Fruit fly (Drosophila melanogaster) whole organism, embryonic: ENCODE data around the gene 5-HT2B.
A peak's percentile ranks its signal among the peaks of the same experiment; 100 is the strongest.

ENCODE experiments used
- Asciz ChIP-seq: fragments of 200-800 bp; sonication (Bioruptor generic); optimal IDR thresholded peaks from 2 replicates; lab custom pipeline; 2017; ENCODE audit warnings: missing biosample characterization, mild to moderate bottlenecking, missing genetic modification characterization, missing genetic modification reagents
- Bdp1 ChIP-seq: fragments of 200-800 bp; sonication (Bioruptor generic); optimal IDR thresholded peaks from 3 replicates; lab custom pipeline; 2016; ENCODE audit warnings: missing biosample characterization, missing genetic modification characterization
- BtbVII ChIP-seq: fragments of 200-800 bp; sonication (Bioruptor generic); optimal IDR thresholded peaks from 3 replicates; lab custom pipeline; 2017; ENCODE audit warnings: missing biosample characterization, mild to moderate bottlenecking, missing genetic modification characterization
- CG1024 ChIP-seq: fragments of 200-800 bp; sonication (Bioruptor generic); IDR thresholded peaks from 2 replicates; pipeline ENCODE4 v1.3.6; 2022; ENCODE audit warnings: missing biosample characterization, missing genetic modification characterization
- CG11695 ChIP-seq: fragments of 200-800 bp; sonication (Bioruptor generic); IDR thresholded peaks from 3 replicates; pipeline ENCODE4 v1.3.6; 2022; ENCODE audit warnings: missing biosample characterization, missing genetic modification characterization
- CG12236 ChIP-seq: fragments of 200-800 bp; sonication (Bioruptor generic); optimal IDR thresholded peaks from 2 replicates; lab custom pipeline; 2016; ENCODE audit warnings: missing biosample characterization, missing genetic modification characterization
- CG12659 ChIP-seq: fragments of 200-800 bp; sonication (Bioruptor generic); optimal IDR thresholded peaks from 3 replicates; lab custom pipeline; 2017; ENCODE audit warnings: mild to moderate bottlenecking, missing biosample characterization, missing genetic modification reagents, missing genetic modification characterization
- CG12769 ChIP-seq: fragments of 200-800 bp; sonication (Bioruptor generic); optimal IDR thresholded peaks from 2 replicates; lab custom pipeline; 2019; ENCODE audit warnings: missing biosample characterization, mild to moderate bottlenecking, missing genetic modification characterization, moderate library complexity
- CG15601 ChIP-seq: fragments of 200-800 bp; sonication (Bioruptor generic); optimal IDR thresholded peaks from 3 replicates; lab custom pipeline; 2019; ENCODE audit warnings: missing biosample characterization, mild to moderate bottlenecking, missing genetic modification characterization, moderate library complexity
- CG17328 ChIP-seq: fragments of 200-800 bp; sonication (Bioruptor generic); IDR thresholded peaks from 2 replicates; pipeline ENCODE4 v1.3.6; 2022; ENCODE audit warnings: missing biosample characterization, missing genetic modification characterization
- CG17361 ChIP-seq: fragments of 200-800 bp; sonication (Bioruptor generic); IDR thresholded peaks from 3 replicates; pipeline ENCODE4 v1.3.6; 2022; ENCODE audit warnings: missing biosample characterization, missing genetic modification characterization
- CG17568 ChIP-seq: fragments of 200-800 bp; sonication (Bioruptor generic); optimal IDR thresholded peaks from 2 replicates; lab custom pipeline; 2018; ENCODE audit warnings: missing biosample characterization, mild to moderate bottlenecking, missing genetic modification characterization, moderate library complexity
- CG2129 ChIP-seq: fragments of 200-800 bp; sonication (Bioruptor generic); IDR thresholded peaks from 2 replicates; pipeline ENCODE4 v1.3.6; 2022; ENCODE audit warnings: missing biosample characterization, missing genetic modification characterization; ENCODE audit not compliant: partially characterized antibody
- CG30020 ChIP-seq: fragments of 200-800 bp; optimal IDR thresholded peaks from 2 replicates; lab custom pipeline; 2019; ENCODE audit warnings: missing biosample characterization, mild to moderate bottlenecking, missing genetic modification characterization, moderate library complexity
- CG32532 ChIP-seq: fragments of 200-800 bp; sonication (Bioruptor generic); IDR thresholded peaks from 2 replicates; pipeline ENCODE4 v1.3.6; 2022; ENCODE audit warnings: missing biosample characterization, missing genetic modification characterization
- CG4282 ChIP-seq: fragments of 200-800 bp; sonication (Bioruptor generic); optimal IDR thresholded peaks from 2 replicates; lab custom pipeline; 2016; ENCODE audit warnings: missing biosample characterization, missing genetic modification characterization
- CG43689 ChIP-seq: fragments of 200-800 bp; sonication (Bioruptor generic); IDR thresholded peaks from 2 replicates; pipeline ENCODE4 v1.3.6; 2022; ENCODE audit warnings: missing biosample characterization, missing genetic modification characterization
- CG7839 ChIP-seq: fragments of 200-800 bp; sonication (Bioruptor generic); optimal IDR thresholded peaks from 3 replicates; lab custom pipeline; 2018; ENCODE audit warnings: missing biosample characterization, mild to moderate bottlenecking, missing genetic modification characterization, moderate library complexity
- CG9437 ChIP-seq: fragments of 200-800 bp; sonication (Bioruptor generic); optimal IDR thresholded peaks from 2 replicates; lab custom pipeline; 2018; ENCODE audit warnings: missing biosample characterization, mild to moderate bottlenecking, missing genetic modification characterization
- CHES-1-like ChIP-seq: fragments of 200-800 bp; sonication (Bioruptor generic); optimal IDR thresholded peaks from 2 replicates; lab custom pipeline; 2016; ENCODE audit warnings: missing biosample characterization, missing genetic modification characterization
- Dll ChIP-seq: fragments of 200-800 bp; sonication (Bioruptor generic); IDR thresholded peaks from 4 replicates; pipeline ENCODE4 v1.3.6; 2022; ENCODE audit warnings: missing biosample characterization, missing genetic modification characterization; ENCODE audit not compliant: partially characterized antibody
- HLH4C ChIP-seq: fragments of 200-800 bp; sonication (Bioruptor generic); IDR thresholded peaks from 3 replicates; pipeline ENCODE4 v1.3.6; 2022; ENCODE audit warnings: missing biosample characterization, missing genetic modification characterization; ENCODE audit not compliant: partially characterized antibody
- Hr3 ChIP-seq: fragments of 200-800 bp; sonication (Bioruptor generic); optimal IDR thresholded peaks from 3 replicates; lab custom pipeline; 2016; ENCODE audit warnings: missing biosample characterization, missing genetic modification characterization
- Meics ChIP-seq: fragments of 200-800 bp; sonication (Bioruptor generic); optimal IDR thresholded peaks from 2 replicates; lab custom pipeline; 2017; ENCODE audit warnings: missing biosample characterization, mild to moderate bottlenecking, missing genetic modification characterization
- NK7.1 ChIP-seq: fragments of 200-800 bp; sonication (Bioruptor generic); optimal IDR thresholded peaks from 3 replicates; lab custom pipeline; 2016; ENCODE audit warnings: missing biosample characterization, missing genetic modification characterization
- Nf-YC ChIP-seq: fragments of 200-800 bp; optimal IDR thresholded peaks from 3 replicates; lab custom pipeline; 2019; ENCODE audit warnings: missing biosample characterization, mild to moderate bottlenecking, missing genetic modification characterization, moderate library complexity
- Optix ChIP-seq: fragments of 200-800 bp; sonication (Bioruptor generic); IDR thresholded peaks from 3 replicates; pipeline ENCODE4 v1.3.6; 2022; ENCODE audit warnings: missing biosample characterization, missing genetic modification characterization
- Ravus ChIP-seq: fragments of 200-800 bp; sonication (Bioruptor generic); IDR thresholded peaks from 2 replicates; pipeline ENCODE4 v1.3.6; 2022; ENCODE audit warnings: missing biosample characterization, missing genetic modification characterization
- Sry-β ChIP-seq: fragments of 200-800 bp; sonication (Bioruptor generic); optimal IDR thresholded peaks from 2 replicates; lab custom pipeline; 2018; ENCODE audit warnings: missing biosample characterization, mild to moderate bottlenecking, missing genetic modification characterization, moderate library complexity
- Tbp ChIP-seq: fragments of >200 bp; optimal IDR thresholded peaks from 2 replicates; lab custom pipeline; 2018; ENCODE audit warnings: missing biosample characterization, missing genetic modification characterization
- Usf ChIP-seq: fragments of 200-800 bp; sonication (Bioruptor generic); optimal IDR thresholded peaks from 2 replicates; lab custom pipeline; 2017; ENCODE audit warnings: missing genotype, missing biosample characterization, missing genetic modification characterization
- bcd ChIP-seq: fragments of 200-800 bp; sonication (Bioruptor generic); optimal IDR thresholded peaks from 2 replicates; lab custom pipeline; 2017; ENCODE audit warnings: missing biosample characterization, mild to moderate bottlenecking, missing genetic modification characterization
- chm ChIP-seq: fragments of 200-800 bp; sonication (Bioruptor generic); IDR thresholded peaks from 2 replicates; pipeline ENCODE4 v1.3.6; 2022; ENCODE audit warnings: missing biosample characterization, missing genetic modification characterization
- crc ChIP-seq: fragments of 200-800 bp; sonication (Bioruptor generic); optimal IDR thresholded peaks from 2 replicates; lab custom pipeline; 2016; ENCODE audit warnings: missing biosample characterization, missing genetic modification characterization
- cwo ChIP-seq: fragments of 200-800 bp; sonication (Bioruptor generic); optimal IDR thresholded peaks from 3 replicates; lab custom pipeline; 2017; ENCODE audit warnings: missing biosample characterization, missing genetic modification characterization, mild to moderate bottlenecking, moderate library complexity, missing genetic modification reagents
- h ChIP-seq: fragments of >200 bp; optimal IDR thresholded peaks from 2 replicates; lab custom pipeline; 2017
- hkb ChIP-seq, 2 experiments: fragments of 200-800 bp in 1 of 2; fragments of >200 bp in 1 of 2; sonication (Bioruptor generic) in 1 of 2; IDR thresholded peaks in 1 of 2; optimal IDR thresholded peaks in 1 of 2; 2 replicates each; pipeline versions ENCODE4 v1.3.6 to Lab custom; 2017 to 2022; ENCODE audit warnings: missing biosample characterization in 1 of 2, missing genetic modification characterization in 1 of 2
- ind ChIP-seq: fragments of 200-800 bp; sonication (Bioruptor generic); optimal IDR thresholded peaks from 3 replicates; lab custom pipeline; 2016; ENCODE audit warnings: missing biosample characterization, missing genetic modification characterization
- luna ChIP-seq: fragments of 200-800 bp; sonication (Bioruptor generic); optimal IDR thresholded peaks from 2 replicates; lab custom pipeline; 2016; ENCODE audit warnings: missing biosample characterization, missing genetic modification characterization
- mirr ChIP-seq: fragments of 200-800 bp; sonication (Bioruptor generic); optimal IDR thresholded peaks from 3 replicates; lab custom pipeline; 2018; ENCODE audit warnings: missing biosample characterization, mild to moderate bottlenecking, missing genetic modification characterization
- odd ChIP-seq: fragments of 200-800 bp; sonication (Bioruptor generic); optimal IDR thresholded peaks from 2 replicates; lab custom pipeline; 2017; ENCODE audit warnings: missing biosample characterization, mild to moderate bottlenecking, missing genetic modification characterization
- onecut ChIP-seq: fragments of 200-800 bp; sonication (Bioruptor generic); IDR thresholded peaks from 2 replicates; pipeline ENCODE4 v1.3.6; 2022; ENCODE audit warnings: missing biosample characterization, missing genetic modification characterization
- pb ChIP-seq: fragments of 200-800 bp; sonication (Bioruptor generic); optimal IDR thresholded peaks from 3 replicates; lab custom pipeline; 2016; ENCODE audit warnings: missing biosample characterization, missing genetic modification characterization
- run ChIP-seq: fragments of 200-800 bp; sonication (Bioruptor generic); optimal IDR thresholded peaks from 3 replicates; lab custom pipeline; 2018; ENCODE audit warnings: missing biosample characterization, mild to moderate bottlenecking, missing genetic modification characterization
- sc ChIP-seq, 3 experiments: fragments of >200 bp in 2 of 3; fragments of 200-800 bp in 1 of 3; sonication (Bioruptor generic) in 1 of 3; optimal IDR thresholded peaks; 2 replicates in 2 of 3; 3 replicates in 1 of 3; lab custom pipeline; 2017; ENCODE audit warnings: mild to moderate bottlenecking in 1 of 3, missing biosample characterization in 1 of 3, missing genetic modification characterization in 1 of 3, missing genetic modification reagents in 1 of 3
- schlank ChIP-seq: fragments of 200-800 bp; sonication (Bioruptor generic); optimal IDR thresholded peaks from 2 replicates; lab custom pipeline; 2018; ENCODE audit warnings: missing biosample characterization, mild to moderate bottlenecking, missing genetic modification characterization
- sima ChIP-seq: fragments of 200-800 bp; sonication (Bioruptor generic); optimal IDR thresholded peaks from 2 replicates; lab custom pipeline; 2016; ENCODE audit warnings: missing biosample characterization, missing genetic modification characterization
- ssp ChIP-seq: fragments of 200-800 bp; sonication (Bioruptor generic); IDR thresholded peaks from 2 replicates; pipeline ENCODE4 v1.3.6; 2022; ENCODE audit warnings: missing biosample characterization, missing genetic modification characterization
- tup ChIP-seq: fragments of 200-800 bp; sonication (Bioruptor generic); optimal IDR thresholded peaks from 2 replicates; lab custom pipeline; 2016; ENCODE audit warnings: missing biosample characterization, mild to moderate bottlenecking, missing genetic modification characterization, moderate library complexity

The 5-HT2B gene

DNA sequence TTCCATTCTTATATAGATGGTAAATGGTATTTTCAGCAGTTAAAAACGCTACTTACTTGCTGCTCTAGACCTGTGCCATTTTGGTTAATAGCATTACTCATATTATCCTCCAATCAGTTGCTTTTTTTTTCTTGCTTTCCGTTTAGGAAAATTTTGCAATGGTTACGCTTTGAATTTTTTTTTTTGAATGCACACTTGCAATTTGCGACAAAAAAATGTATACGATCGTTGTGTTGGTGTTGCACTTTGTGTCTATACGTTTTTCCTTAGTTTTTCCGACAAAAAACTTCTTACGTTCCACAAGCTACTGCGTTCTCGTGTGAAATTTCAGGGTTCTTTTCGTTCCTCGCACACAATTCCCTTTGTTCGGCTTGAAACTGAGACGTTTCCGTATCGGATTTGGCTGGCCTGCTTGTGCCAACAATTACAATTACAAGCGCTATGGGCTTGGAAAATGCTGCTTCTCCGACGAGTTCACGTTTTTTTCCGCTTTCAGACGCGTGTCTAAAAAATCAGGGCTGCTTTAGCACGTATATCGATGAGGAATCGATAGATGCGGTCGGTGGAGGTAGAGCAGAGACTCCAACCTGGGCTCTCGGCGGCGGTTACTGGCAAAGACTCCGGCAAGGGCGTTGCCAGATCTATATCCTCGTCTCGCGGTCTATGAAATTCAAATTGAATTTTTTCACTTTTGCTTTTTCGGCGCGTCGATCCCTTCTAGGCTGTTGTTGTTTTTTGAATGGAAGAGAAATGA is 82.1 kb downstream of the 5-HT2B start (continued):
- TF ChIP-seq mirr (GFP tag; lab: Kevin White, UChicago) (peak; percentile 29), Sry-β (GFP tag; lab: Kevin White, UChicago) (no peak), CG9437 (GFP tag; lab: Kevin White, UChicago) (peak; percentile 89), crc (no peak), schlank (peak; percentile 16), ind (GFP tag; lab: Kevin White, UChicago) (no peak), CG32532 (GFP tag; lab: Robert Waterston, UW) (peak; percentile 60; the same call in 1 of the 2 replicates), hkb (optimal IDR thresholded peaks at IDR 0.05; lab: Kevin White, UChicago) (peak; percentile 27), hkb (GFP tag; IDR thresholded peaks at IDR 0.05; lab: Robert Waterston, UW) (peak; percentile 38; the same call in 1 of the 2 replicates), CG11695 (GFP tag; lab: Robert Waterston, UW) (no peak), Nf-YC (tag; lab: Kevin White, UChicago) (peak; percentile 54), CG43689 (GFP tag; lab: Robert Waterston, UW) (no peak), CG2129 (peak; percentile 59), chm (GFP tag; lab: Robert Waterston, UW) (peak; percentile 56), CG17328 (GFP tag; lab: Robert Waterston, UW) (peak; percentile 60), sc (optimal IDR thresholded peaks at IDR 0.05; lab: Kevin White, UChicago) (no peak), sc (GFP tag; optimal IDR thresholded peaks at IDR 0.05; lab: Kevin White, UChicago) (no peak), Usf (GFP tag; lab: Kevin White, UChicago) (peak; percentile 19), CHES-1-like (GFP tag; lab: Kevin White, UChicago) (peak; percentile 73), pb (GFP tag; lab: Kevin White, UChicago) (no peak), CG7839 (peak; percentile 32), h (lab: Kevin White, UChicago) (no peak), luna (GFP tag; lab: Kevin White, UChicago) (peak; percentile 5), Optix (GFP tag; lab: Robert Waterston, UW) (no peak), cwo (GFP tag; lab: Kevin White, UChicago) (peak; percentile 49), onecut (peak; percentile 54), Tbp (GFP tag; lab: Kevin White, UChicago) (no peak), CG30020 (tag; lab: Kevin White, UChicago) (peak; percentile 42), bcd (peak; percentile 45), CG12659 (peak; percentile 84), NK7.1 (GFP tag; lab: Kevin White, UChicago) (no peak), run (tag; lab: Kevin White, UChicago) (peak; percentile 41), CG17361 (GFP tag; lab: Robert Waterston, UW) (peak; percentile 39; the same call in 1 of the 3 replicates), CG4282 (peak; percentile 43), Ravus (GFP tag; lab: Robert Waterston, UW) (no peak), ssp (peak; percentile 55), CG17568 (GFP tag; lab: Kevin White, UChicago) (no peak), CG12236 (peak; percentile 7), tup (GFP tag; lab: Kevin White, UChicago) (no peak), BtbVII (GFP tag; lab: Kevin White, UChicago) (no peak), Dll (GFP tag; lab: Robert Waterston, UW) (peak; percentile 81), Hr3 (GFP tag; lab: Kevin White, UChicago) (no peak), CG1024 (GFP tag; lab: Robert Waterston, UW) (0 out of 2 replicates have a peak, but pooled peaks have one; percentile 6), HLH4C (peak; percentile 88), Asciz (GFP tag; lab: Kevin White, UChicago) (no peak), Bdp1 (GFP tag; lab: Kevin White, UChicago) (peak; percentile 52), Meics (GFP tag; lab: Kevin White, UChicago) (peak; percentile 67), CG12769 (tag; lab: Kevin White, UChicago) (peak; percentile 71), odd (peak; percentile 21), sima (no peak), CG15601 (tag; lab: Kevin White, UChicago) (peak; percentile 60)
